Fruit fly (Drosophila melanogaster) whole organism, embryonic: ENCODE measurements around the gene Pex7.

Experiments
- Asciz ChIP-seq: fragments of 200-800 bp; sonication (Bioruptor generic); optimal IDR thresholded peaks from 2 replicates; lab custom pipeline; 2017; ENCODE audit warnings: missing biosample characterization, mild to moderate bottlenecking, missing genetic modification characterization, missing genetic modification reagents
- Awh ChIP-seq: fragments of 200-800 bp; sonication (Bioruptor generic); IDR thresholded peaks from 2 replicates; pipeline ENCODE4, ENCODE4 v1.3.6; 2022; ENCODE audit warnings: missing biosample characterization, missing genetic modification characterization
- CG10462 ChIP-seq: fragments of 200-800 bp; sonication (Bioruptor generic); optimal IDR thresholded peaks from 2 replicates; lab custom pipeline; 2016; ENCODE audit warnings: missing biosample characterization, missing genetic modification characterization
- CG10654 ChIP-seq: fragments of 200-800 bp; sonication (Bioruptor generic); optimal IDR thresholded peaks from 2 replicates; lab custom pipeline; 2016; ENCODE audit warnings: missing biosample characterization, missing genetic modification characterization
- CG11456 ChIP-seq: fragments of 200-800 bp; sonication (Bioruptor generic); IDR thresholded peaks from 3 replicates; pipeline ENCODE4 v1.3.6; 2022; ENCODE audit warnings: missing biosample characterization, missing genetic modification characterization
- CG12236 ChIP-seq: fragments of 200-800 bp; sonication (Bioruptor generic); optimal IDR thresholded peaks from 2 replicates; lab custom pipeline; 2016; ENCODE audit warnings: missing biosample characterization, missing genetic modification characterization
- CG14710 ChIP-seq: fragments of 200-800 bp; sonication (Bioruptor generic); optimal IDR thresholded peaks from 3 replicates; lab custom pipeline; 2019; ENCODE audit warnings: missing biosample characterization, mild to moderate bottlenecking, missing genetic modification characterization, moderate library complexity
- CG15073 ChIP-seq: fragments of 200-800 bp; sonication (Bioruptor generic); optimal IDR thresholded peaks from 2 replicates; lab custom pipeline; 2016; ENCODE audit warnings: missing biosample characterization, missing genetic modification characterization
- CG15269 ChIP-seq: fragments of 200-800 bp; sonication (Bioruptor generic); optimal IDR thresholded peaks from 2 replicates; lab custom pipeline; 2018; ENCODE audit warnings: missing biosample characterization, mild to moderate bottlenecking, missing genetic modification characterization, moderate library complexity
- CG1647 ChIP-seq: fragments of 200-800 bp; sonication (Bioruptor generic); optimal IDR thresholded peaks from 3 replicates; lab custom pipeline; 2016; ENCODE audit warnings: missing biosample characterization, missing genetic modification characterization
- CG16813 ChIP-seq: fragments of 200-800 bp; sonication (Bioruptor generic); IDR thresholded peaks from 3 replicates; pipeline ENCODE4 v1.3.6; 2022; ENCODE audit warnings: missing biosample characterization, missing genetic modification characterization; ENCODE audit not compliant: partially characterized antibody
- CG3407 ChIP-seq: fragments of 200-800 bp; sonication (Bioruptor generic); optimal IDR thresholded peaks from 2 replicates; lab custom pipeline; 2018; ENCODE audit warnings: missing biosample characterization, mild to moderate bottlenecking, missing genetic modification characterization
- CG3726 ChIP-seq: fragments of 200-800 bp; sonication (Bioruptor generic); IDR thresholded peaks from 3 replicates; pipeline ENCODE4, ENCODE4 v1.3.6; 2022; ENCODE audit warnings: missing biosample characterization, missing genetic modification characterization
- CG4360 ChIP-seq: fragments of 200-800 bp; sonication (Bioruptor generic); IDR thresholded peaks from 2 replicates; pipeline ENCODE4 v1.3.6; 2022; ENCODE audit warnings: missing biosample characterization, missing genetic modification characterization
- CG6813 ChIP-seq: fragments of 200-800 bp; sonication (Bioruptor generic); optimal IDR thresholded peaks from 2 replicates; lab custom pipeline; 2017; ENCODE audit warnings: missing biosample characterization, missing genetic modification characterization, mild to moderate bottlenecking, moderate library complexity, missing genetic modification reagents
- CG7987 ChIP-seq: fragments of 200-800 bp; sonication (Bioruptor generic); optimal IDR thresholded peaks from 2 replicates; lab custom pipeline; 2018; ENCODE audit warnings: missing biosample characterization, mild to moderate bottlenecking, missing genetic modification characterization, moderate library complexity
- CG8924 ChIP-seq: fragments of 200-800 bp; optimal IDR thresholded peaks from 3 replicates; lab custom pipeline; 2019; ENCODE audit warnings: missing biosample characterization, mild to moderate bottlenecking, missing genetic modification characterization, moderate library complexity
- CG9797 ChIP-seq: fragments of 200-800 bp; sonication (Bioruptor generic); optimal IDR thresholded peaks from 3 replicates; lab custom pipeline; 2018; ENCODE audit warnings: missing biosample characterization, mild to moderate bottlenecking, missing genetic modification characterization
- CTCF ChIP-seq: fragments of 200-800 bp; sonication (Bioruptor generic); optimal IDR thresholded peaks from 2 replicates; lab custom pipeline; 2017; ENCODE audit warnings: missing biosample characterization, mild to moderate bottlenecking, missing genetic modification characterization, moderate library complexity
- CoRest ChIP-seq: fragments of 200-800 bp; sonication (Bioruptor generic); optimal IDR thresholded peaks from 3 replicates; lab custom pipeline; 2018; ENCODE audit warnings: missing biosample characterization, mild to moderate bottlenecking, missing genetic modification characterization, moderate library complexity
- D ChIP-seq, 2 experiments: fragments of 200-800 bp in 1 of 2; fragments of >200 bp in 1 of 2; sonication (Bioruptor generic) in 1 of 2; optimal IDR thresholded peaks; 2 replicates in 1 of 2; 3 replicates in 1 of 2; lab custom pipeline; 2017; ENCODE audit warnings: mild to moderate bottlenecking in 1 of 2, missing biosample characterization in 1 of 2, missing genetic modification characterization in 1 of 2, missing genetic modification reagents in 1 of 2
- D19A ChIP-seq: fragments of 200-800 bp; optimal IDR thresholded peaks from 3 replicates; lab custom pipeline; 2019; ENCODE audit warnings: missing biosample characterization, mild to moderate bottlenecking, missing genetic modification characterization, moderate library complexity
- D19B ChIP-seq: fragments of 200-800 bp; sonication (Bioruptor generic); optimal IDR thresholded peaks from 2 replicates; lab custom pipeline; 2017; ENCODE audit warnings: missing biosample characterization, mild to moderate bottlenecking, missing genetic modification characterization
- Deaf1 ChIP-seq: fragments of 200-800 bp; optimal IDR thresholded peaks from 3 replicates; lab custom pipeline; 2019; ENCODE audit warnings: missing biosample characterization, mild to moderate bottlenecking, missing genetic modification characterization, moderate library complexity
- Dfd ChIP-seq, 2 experiments: fragments of >200 bp; optimal IDR thresholded peaks; 2 replicates each; lab custom pipeline; 2017; ENCODE audit warnings: missing biosample characterization in 2 of 2, missing genetic modification characterization in 2 of 2
- Kr ChIP-seq: fragments of 200-800 bp; sonication (Bioruptor generic); optimal IDR thresholded peaks from 2 replicates; lab custom pipeline; 2017; ENCODE audit warnings: missing biosample characterization, mild to moderate bottlenecking, missing genetic modification characterization
- Lim3 ChIP-seq: fragments of 200-800 bp; sonication (Bioruptor generic); IDR thresholded peaks from 2 replicates; pipeline ENCODE4 v1.3.6; 2022; ENCODE audit warnings: missing biosample characterization, missing genetic modification characterization
- Meics ChIP-seq: fragments of 200-800 bp; sonication (Bioruptor generic); optimal IDR thresholded peaks from 2 replicates; lab custom pipeline; 2017; ENCODE audit warnings: missing biosample characterization, mild to moderate bottlenecking, missing genetic modification characterization
- NK7.1 ChIP-seq: fragments of 200-800 bp; sonication (Bioruptor generic); optimal IDR thresholded peaks from 3 replicates; lab custom pipeline; 2016; ENCODE audit warnings: missing biosample characterization, missing genetic modification characterization
- Xbp1 ChIP-seq: fragments of 200-800 bp; sonication (Bioruptor generic); optimal IDR thresholded peaks from 3 replicates; lab custom pipeline; 2016; ENCODE audit warnings: missing biosample characterization, mild to moderate bottlenecking, missing genetic modification characterization
- al ChIP-seq: fragments of 200-800 bp; sonication (Bioruptor generic); IDR thresholded peaks from 2 replicates; pipeline ENCODE4 v1.3.6; 2022; ENCODE audit warnings: missing biosample characterization, missing genetic modification characterization
- ci ChIP-seq: fragments of 200-800 bp; sonication (Bioruptor generic); IDR thresholded peaks from 3 replicates; pipeline ENCODE4 v1.3.6; 2022; ENCODE audit warnings: missing biosample characterization, missing genetic modification characterization
- corto ChIP-seq: fragments of 200-800 bp; sonication (Bioruptor generic); optimal IDR thresholded peaks from 2 replicates; lab custom pipeline; 2016; ENCODE audit warnings: missing biosample characterization, mild to moderate bottlenecking, missing genetic modification characterization, moderate library complexity
- exex ChIP-seq: fragments of 200-800 bp; sonication (Bioruptor generic); optimal IDR thresholded peaks from 4 replicates; lab custom pipeline; 2018; ENCODE audit warnings: missing biosample characterization, mild to moderate bottlenecking, missing genetic modification characterization, moderate library complexity
- gce ChIP-seq: fragments of 200-800 bp; sonication (Bioruptor generic); IDR thresholded peaks from 3 replicates; pipeline ENCODE4 v1.3.6; 2022; ENCODE audit warnings: missing biosample characterization, missing genetic modification characterization
- gcm ChIP-seq: fragments of 200-800 bp; sonication (Bioruptor generic); optimal IDR thresholded peaks from 2 replicates; lab custom pipeline; 2019; ENCODE audit warnings: missing biosample characterization, mild to moderate bottlenecking, missing genetic modification characterization, moderate library complexity
- ham ChIP-seq: fragments of 200-800 bp; sonication (Bioruptor generic); IDR thresholded peaks from 2 replicates; pipeline ENCODE4 v1.3.6; 2022; ENCODE audit warnings: missing biosample characterization, missing genetic modification characterization
- hkb ChIP-seq, 2 experiments: fragments of 200-800 bp in 1 of 2; fragments of >200 bp in 1 of 2; sonication (Bioruptor generic) in 1 of 2; IDR thresholded peaks in 1 of 2; optimal IDR thresholded peaks in 1 of 2; 2 replicates each; pipeline versions ENCODE4 v1.3.6 to Lab custom; 2017 to 2022; ENCODE audit warnings: missing biosample characterization in 1 of 2, missing genetic modification characterization in 1 of 2
- insv ChIP-seq, 2 experiments: fragments of 200-800 bp; sonication (Bioruptor generic); optimal IDR thresholded peaks; 3 replicates each; lab custom pipeline; 2016 to 2018; ENCODE audit warnings: missing biosample characterization in 2 of 2, missing genetic modification characterization in 2 of 2
- lov ChIP-seq, 2 experiments: fragments of 200-800 bp in 1 of 2; fragments of >200 bp in 1 of 2; sonication (Bioruptor generic) in 1 of 2; IDR thresholded peaks in 1 of 2; optimal IDR thresholded peaks in 1 of 2; 2 replicates in 1 of 2; 3 replicates in 1 of 2; pipeline versions ENCODE4 v1.3.6 to Lab custom; 2017 to 2022; ENCODE audit warnings: missing biosample characterization in 1 of 2, missing genetic modification characterization in 1 of 2
- maf-S ChIP-seq: fragments of 200-800 bp; sonication (Bioruptor generic); optimal IDR thresholded peaks from 2 replicates; lab custom pipeline; 2016; ENCODE audit warnings: missing biosample characterization, missing genetic modification characterization
- pb ChIP-seq: fragments of 200-800 bp; sonication (Bioruptor generic); optimal IDR thresholded peaks from 3 replicates; lab custom pipeline; 2016; ENCODE audit warnings: missing biosample characterization, missing genetic modification characterization
- pzg ChIP-seq: fragments of 200-800 bp; sonication (Bioruptor generic); optimal IDR thresholded peaks from 3 replicates; lab custom pipeline; 2018; ENCODE audit warnings: missing biosample characterization, mild to moderate bottlenecking, missing genetic modification characterization, moderate library complexity
- scrt ChIP-seq: fragments of 200-800 bp; sonication (Bioruptor generic); optimal IDR thresholded peaks from 2 replicates; lab custom pipeline; 2018; ENCODE audit warnings: missing biosample characterization, mild to moderate bottlenecking, missing genetic modification characterization, moderate library complexity
- sima ChIP-seq: fragments of 200-800 bp; sonication (Bioruptor generic); optimal IDR thresholded peaks from 2 replicates; lab custom pipeline; 2016; ENCODE audit warnings: missing biosample characterization, missing genetic modification characterization
- sug ChIP-seq: fragments of 200-800 bp; optimal IDR thresholded peaks from 2 replicates; lab custom pipeline; 2019; ENCODE audit warnings: missing biosample characterization, mild to moderate bottlenecking, missing genetic modification characterization, moderate library complexity
- tll ChIP-seq, 2 experiments: fragments of 200-800 bp in 1 of 2; fragments of >200 bp in 1 of 2; sonication (Bioruptor generic) in 1 of 2; optimal IDR thresholded peaks; 2 replicates each; lab custom pipeline; 2017 to 2019; ENCODE audit warnings: missing biosample characterization in 2 of 2, missing genetic modification characterization in 2 of 2, mild to moderate bottlenecking in 1 of 2, moderate library complexity in 1 of 2
- vfl ChIP-seq: fragments of 200-800 bp; sonication (Bioruptor generic); optimal IDR thresholded peaks from 2 replicates; lab custom pipeline; 2016; ENCODE audit warnings: missing biosample characterization, missing genetic modification characterization
- vnd ChIP-seq: fragments of 200-800 bp; sonication (Bioruptor generic); IDR thresholded peaks from 3 replicates; pipeline ENCODE4 v1.3.6; 2022; ENCODE audit warnings: missing biosample characterization, missing genetic modification characterization; ENCODE audit not compliant: partially characterized antibody
- z ChIP-seq: fragments of 200-800 bp; sonication (Bioruptor generic); IDR thresholded peaks from 3 replicates; pipeline ENCODE4 v1.3.6; 2022; ENCODE audit warnings: missing biosample characterization, missing genetic modification characterization

Gene Pex7

DNA sequence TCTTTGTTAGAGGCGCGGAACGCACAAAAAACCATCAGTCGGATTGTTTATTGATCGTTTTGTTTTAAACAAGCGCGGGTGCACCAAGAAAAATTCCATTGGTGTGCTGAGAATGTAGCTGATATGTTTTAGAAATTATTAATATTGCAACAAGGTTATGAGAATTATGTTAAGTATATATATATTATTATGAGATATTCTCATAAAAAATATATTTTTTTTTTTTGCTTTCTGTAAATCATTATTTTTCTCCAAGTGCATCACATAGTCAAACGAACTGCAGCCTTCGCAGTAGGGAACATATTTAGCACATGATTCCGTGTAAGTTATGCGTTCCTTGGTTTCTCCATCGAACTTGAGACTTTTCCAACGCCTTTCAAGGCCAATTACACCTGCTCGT lies 18.0 kb upstream of the Pex7 start (continued):
- no peak for TF ChIP-seq vnd (GFP tag; lab: Robert Waterston, UW)
- TF ChIP-seq maf-S (GFP tag; lab: Kevin White, UChicago), result no peak
- no peak for TF ChIP-seq ham
- no peak for TF ChIP-seq NK7.1 (GFP tag; lab: Kevin White, UChicago)
- no peak for TF ChIP-seq CG12236
- no peak for TF ChIP-seq exex (tag; lab: Kevin White, UChicago)
- peak; percentile 74 for TF ChIP-seq CG15269 (tag; lab: Kevin White, UChicago)
- peak; percentile 77 for TF ChIP-seq Awh (GFP tag; lab: Robert Waterston, UW)
- no peak for TF ChIP-seq CG4360 (GFP tag; lab: Robert Waterston, UW)
- no peak for TF ChIP-seq CG7987 (GFP tag; lab: Kevin White, UChicago)
- TF ChIP-seq Dfd (GFP tag; optimal IDR thresholded peaks at IDR 0.05; lab: Kevin White, UChicago), result no peak
- TF ChIP-seq pb (GFP tag; lab: Kevin White, UChicago), result no peak
- no peak for TF ChIP-seq CG1647 (GFP tag; lab: Kevin White, UChicago)
- TF ChIP-seq CG3407, result peak; percentile 11
- TF ChIP-seq D (optimal IDR thresholded peaks at IDR 0.05; lab: Kevin White, UChicago), result no peak
- peak; percentile 72 for TF ChIP-seq D (GFP tag; optimal IDR thresholded peaks at IDR 0.05; lab: Kevin White, UChicago)
- TF ChIP-seq CG11456 (GFP tag; lab: Robert Waterston, UW), result peak; percentile 64; the same call in 1 of the 3 replicates
- peak; percentile 49 for TF ChIP-seq Asciz
- peak; percentile 1 for TF ChIP-seq D19B (GFP tag; lab: Kevin White, UChicago)
- TF ChIP-seq gce (GFP tag; lab: Robert Waterston, UW), result peak; percentile 65; the same call in 1 of the 3 replicates
- no peak for TF ChIP-seq sima (GFP tag; lab: Kevin White, UChicago)
- TF ChIP-seq CG14710, result peak; percentile 72
- TF ChIP-seq Kr (GFP tag; lab: Kevin White, UChicago), result no peak
- peak; percentile 69 for TF ChIP-seq CG8924 (tag; lab: Kevin White, UChicago)
- TF ChIP-seq CoRest (tag; lab: Kevin White, UChicago), result peak; percentile 71
- no peak for TF ChIP-seq z
- no peak for TF ChIP-seq scrt (GFP tag; lab: Kevin White, UChicago)
- TF ChIP-seq CG9797 (GFP tag; lab: Kevin White, UChicago), result no peak
- TF ChIP-seq CTCF (GFP tag; lab: Kevin White, UChicago), result no peak
- TF ChIP-seq insv (GFP tag; optimal IDR thresholded peaks at IDR 0.05; lab: Kevin White, UChicago), result no peak
- peak; percentile 40 for TF ChIP-seq CG10654 (GFP tag; lab: Kevin White, UChicago)
- TF ChIP-seq Deaf1, result peak; percentile 53
- TF ChIP-seq CG16813 (GFP tag; lab: Robert Waterston, UW), result no peak
- no peak for TF ChIP-seq CG10462
- no peak for TF ChIP-seq corto (GFP tag; lab: Kevin White, UChicago)
- TF ChIP-seq CG15073, result no peak
- no peak for TF ChIP-seq tll (GFP tag; optimal IDR thresholded peaks at IDR 0.05; lab: Kevin White, UChicago)
- TF ChIP-seq sug (tag; lab: Kevin White, UChicago), result peak; percentile 29
- peak; percentile 37 for TF ChIP-seq gcm (GFP tag; lab: Kevin White, UChicago)
- peak; percentile 61 for TF ChIP-seq D19A
- TF ChIP-seq CG6813 (GFP tag; lab: Kevin White, UChicago), result peak; percentile 22
- no peak for TF ChIP-seq hkb (optimal IDR thresholded peaks at IDR 0.05; lab: Kevin White, UChicago)
- peak; percentile 86 for TF ChIP-seq hkb (GFP tag; IDR thresholded peaks at IDR 0.05; lab: Robert Waterston, UW)
- no peak for TF ChIP-seq Lim3
- no peak for TF ChIP-seq pzg
- TF ChIP-seq ci (GFP tag; lab: Robert Waterston, UW), result 0 out of 3 replicates have a peak, but pooled peaks have one; percentile 57
- TF ChIP-seq al, result peak; percentile 65
- TF ChIP-seq lov (optimal IDR thresholded peaks at IDR 0.05; lab: Kevin White, UChicago), result no peak
- TF ChIP-seq lov (GFP tag; IDR thresholded peaks at IDR 0.05; lab: Robert Waterston, UW), result no peak
- TF ChIP-seq Meics, result peak; percentile 59
- no peak for TF ChIP-seq CG3726
- peak; percentile 50 for TF ChIP-seq Xbp1 (GFP tag; lab: Kevin White, UChicago)
- TF ChIP-seq vfl (GFP tag; lab: Kevin White, UChicago), result no peak
